Worm (Caenorhabditis elegans) whole organism, early embryonic: Measurements from ENCODE around the gene usp-46.

Source experiments
- F13C5.2 ChIP-seq: sonication (generic microtip); optimal IDR thresholded peaks from 2 replicates; lab custom pipeline; 2017; ENCODE audit warnings: mild to moderate bottlenecking, missing genetic modification characterization, inconsistent platforms, missing compliant biosample characterization
- ama-1 ChIP-seq: fragments of 150-350 bp; optimal IDR thresholded peaks from 2 replicates; lab custom pipeline; 2014
- ceh-13 ChIP-seq: fragments of 200-800 bp; sonication (Bioruptor generic); optimal IDR thresholded peaks from 2 replicates; lab custom pipeline; 2018; ENCODE audit warnings: mild to moderate bottlenecking, missing genetic modification characterization, missing compliant biosample characterization
- ceh-36 ChIP-seq: sonication (generic microtip); optimal IDR thresholded peaks from 2 replicates; lab custom pipeline; 2016; ENCODE audit warnings: missing genetic modification characterization, inconsistent platforms, missing compliant biosample characterization
- ets-7 ChIP-seq: sonication (generic microtip); optimal IDR thresholded peaks from 2 replicates; lab custom pipeline; 2016; ENCODE audit warnings: missing genotype, missing genetic modification characterization, missing compliant biosample characterization
- flt-1 ChIP-seq: fragments of 200-800 bp; sonication (Bioruptor generic); IDR thresholded peaks from 2 replicates; pipeline ENCODE4 v1.3.6; 2022; ENCODE audit warnings: missing genetic modification characterization, missing compliant biosample characterization
- hmbx-1 ChIP-seq: sonication (generic microtip); optimal IDR thresholded peaks from 2 replicates; lab custom pipeline; 2016; ENCODE audit warnings: mild to moderate bottlenecking, missing genetic modification characterization, missing compliant biosample characterization
- hmg-4 ChIP-seq: fragments of 200-800 bp; sonication (Bioruptor generic); optimal IDR thresholded peaks from 2 replicates; lab custom pipeline; 2018; ENCODE audit warnings: mild to moderate bottlenecking, missing genetic modification characterization, missing compliant biosample characterization
- hnd-1 ChIP-seq: sonication (generic microtip); optimal IDR thresholded peaks from 2 replicates; lab custom pipeline; 2016; ENCODE audit warnings: missing genetic modification characterization, missing compliant biosample characterization
- pes-1 ChIP-seq: fragments of 200-800 bp; sonication (Bioruptor generic); IDR thresholded peaks from 2 replicates; pipeline ENCODE4 v1.3.6; 2022; ENCODE audit warnings: missing genetic modification reagents, missing genetic modification characterization, missing compliant biosample characterization
- scrt-1 ChIP-seq: fragments of 200-800 bp; sonication (Bioruptor generic); IDR thresholded peaks from 2 replicates; pipeline ENCODE4 v1.3.6; 2022; ENCODE audit warnings: missing genetic modification characterization, missing compliant biosample characterization

ce11 chrIII:9780665-9781304 lies 4.4 kb downstream of the usp-46 start, which contains the start of gene vha-1:
- TF ChIP-seq scrt-1 (GFP tag; lab: Robert Waterston, UW), result no peak
- TF ChIP-seq hmg-4 (GFP tag; lab: Kevin White, UChicago), result no peak
- peak; percentile 54 for TF ChIP-seq F13C5.2 (tag; lab: Kevin White, UChicago)
- TF ChIP-seq ceh-13, result no peak
- no peak for TF ChIP-seq ets-7 (tag; lab: Kevin White, UChicago)
- no peak for TF ChIP-seq ama-1
- TF ChIP-seq ceh-36, result no peak
- no peak for TF ChIP-seq flt-1
- 0 out of 2 replicates have a peak, but pooled peaks have one; percentile 31 for TF ChIP-seq pes-1 (GFP tag; lab: Robert Waterston, UW)
- no peak for TF ChIP-seq hnd-1 (tag; lab: Kevin White, UChicago)
- TF ChIP-seq hmbx-1, result no peak
